Fruit fly (Drosophila melanogaster) whole organism, adult: ENCODE data around the gene CG31141.

Experiments used
- CG11617 ChIP-seq: fragments of 200-800 bp; sonication (Bioruptor generic); optimal IDR thresholded peaks from 2 replicates; lab custom pipeline; 2017; ENCODE audit warnings: mild to moderate bottlenecking, missing biosample characterization, missing genetic modification reagents, missing genetic modification characterization
- CG12768 ChIP-seq: fragments of 200-800 bp; sonication (Bioruptor generic); optimal IDR thresholded peaks from 2 replicates; lab custom pipeline; 2017; ENCODE audit warnings: missing biosample characterization, missing genetic modification characterization, mild to moderate bottlenecking, moderate library complexity, missing genetic modification reagents
- CG14711 ChIP-seq: fragments of 200-800 bp; sonication (Bioruptor generic); optimal IDR thresholded peaks from 2 replicates; lab custom pipeline; 2018; ENCODE audit warnings: missing biosample characterization, mild to moderate bottlenecking, missing genetic modification characterization, moderate library complexity
- CG1620 ChIP-seq: fragments of 200-800 bp; sonication (Bioruptor generic); optimal IDR thresholded peaks from 2 replicates; lab custom pipeline; 2016; ENCODE audit warnings: missing biosample characterization, missing genetic modification characterization
- CG33017 ChIP-seq: fragments of 200-800 bp; sonication (Bioruptor generic); optimal IDR thresholded peaks from 2 replicates; lab custom pipeline; 2018; ENCODE audit warnings: missing biosample characterization, mild to moderate bottlenecking, missing genetic modification characterization, moderate library complexity
- CG5204 ChIP-seq: fragments of 200-800 bp; sonication (Bioruptor generic); optimal IDR thresholded peaks from 2 replicates; lab custom pipeline; 2016; ENCODE audit warnings: missing biosample characterization, missing genetic modification characterization
- CG7045 ChIP-seq: fragments of 200-800 bp; sonication (Bioruptor generic); optimal IDR thresholded peaks from 2 replicates; lab custom pipeline; 2017; ENCODE audit warnings: missing biosample characterization, mild to moderate bottlenecking, missing genetic modification characterization
- CG7101 ChIP-seq: fragments of 200-800 bp; sonication (Bioruptor generic); optimal IDR thresholded peaks from 2 replicates; lab custom pipeline; 2018; ENCODE audit warnings: missing biosample characterization, mild to moderate bottlenecking, missing genetic modification characterization, moderate library complexity
- Clk ChIP-seq: fragments of 200-800 bp; sonication (Bioruptor generic); optimal IDR thresholded peaks from 2 replicates; lab custom pipeline; 2017; ENCODE audit warnings: missing biosample characterization, missing genetic modification characterization
- Crg-1 ChIP-seq: fragments of 200-800 bp; sonication (Bioruptor generic); optimal IDR thresholded peaks from 2 replicates; lab custom pipeline; 2016; ENCODE audit warnings: missing biosample characterization, missing genetic modification characterization
- Hr96 ChIP-seq: fragments of 200-800 bp; sonication (Bioruptor generic); optimal IDR thresholded peaks from 2 replicates; lab custom pipeline; 2016; ENCODE audit warnings: missing biosample characterization, missing genetic modification characterization
- Mnt ChIP-seq: fragments of 200-800 bp; sonication (Bioruptor generic); optimal IDR thresholded peaks from 2 replicates; lab custom pipeline; 2016; ENCODE audit warnings: missing biosample characterization, mild to moderate bottlenecking, missing genetic modification characterization
- bab1 ChIP-seq: fragments of 200-800 bp; sonication (Bioruptor generic); optimal IDR thresholded peaks from 3 replicates; lab custom pipeline; 2019; ENCODE audit warnings: missing biosample characterization, mild to moderate bottlenecking, missing genetic modification characterization, moderate library complexity
- cic ChIP-seq: fragments of 200-800 bp; sonication (Bioruptor generic); optimal IDR thresholded peaks from 2 replicates; lab custom pipeline; 2017; ENCODE audit warnings: missing biosample characterization, mild to moderate bottlenecking, missing genetic modification characterization, moderate library complexity
- cnc ChIP-seq, 2 experiments: fragments of >200 bp; optimal IDR thresholded peaks; 2 replicates each; lab custom pipeline; 2017
- kay ChIP-seq: fragments of 200-800 bp; sonication (Bioruptor generic); peaks from one replicate; lab custom pipeline; 2016; ENCODE audit warnings: missing biosample characterization, missing genetic modification characterization, borderline replicate concordance
- ovo ChIP-seq: fragments of 200-800 bp; sonication (Bioruptor generic); optimal IDR thresholded peaks from 2 replicates; lab custom pipeline; 2016; ENCODE audit warnings: missing biosample characterization, missing genetic modification characterization
- pad ChIP-seq: fragments of 200-800 bp; sonication (Bioruptor generic); optimal IDR thresholded peaks from 3 replicates; lab custom pipeline; 2017; ENCODE audit warnings: missing biosample characterization, missing genetic modification characterization, mild to moderate bottlenecking, moderate library complexity, missing genetic modification reagents
- tj ChIP-seq: fragments of 200-800 bp; sonication (Bioruptor generic); optimal IDR thresholded peaks from 3 replicates; lab custom pipeline; 2017; ENCODE audit warnings: missing biosample characterization, mild to moderate bottlenecking, missing genetic modification characterization, moderate library complexity
- toe ChIP-seq: fragments of 200-800 bp; sonication (Bioruptor generic); optimal IDR thresholded peaks from 2 replicates; lab custom pipeline; 2016; ENCODE audit warnings: missing biosample characterization, missing genetic modification characterization

Gene CG31141

DNA sequence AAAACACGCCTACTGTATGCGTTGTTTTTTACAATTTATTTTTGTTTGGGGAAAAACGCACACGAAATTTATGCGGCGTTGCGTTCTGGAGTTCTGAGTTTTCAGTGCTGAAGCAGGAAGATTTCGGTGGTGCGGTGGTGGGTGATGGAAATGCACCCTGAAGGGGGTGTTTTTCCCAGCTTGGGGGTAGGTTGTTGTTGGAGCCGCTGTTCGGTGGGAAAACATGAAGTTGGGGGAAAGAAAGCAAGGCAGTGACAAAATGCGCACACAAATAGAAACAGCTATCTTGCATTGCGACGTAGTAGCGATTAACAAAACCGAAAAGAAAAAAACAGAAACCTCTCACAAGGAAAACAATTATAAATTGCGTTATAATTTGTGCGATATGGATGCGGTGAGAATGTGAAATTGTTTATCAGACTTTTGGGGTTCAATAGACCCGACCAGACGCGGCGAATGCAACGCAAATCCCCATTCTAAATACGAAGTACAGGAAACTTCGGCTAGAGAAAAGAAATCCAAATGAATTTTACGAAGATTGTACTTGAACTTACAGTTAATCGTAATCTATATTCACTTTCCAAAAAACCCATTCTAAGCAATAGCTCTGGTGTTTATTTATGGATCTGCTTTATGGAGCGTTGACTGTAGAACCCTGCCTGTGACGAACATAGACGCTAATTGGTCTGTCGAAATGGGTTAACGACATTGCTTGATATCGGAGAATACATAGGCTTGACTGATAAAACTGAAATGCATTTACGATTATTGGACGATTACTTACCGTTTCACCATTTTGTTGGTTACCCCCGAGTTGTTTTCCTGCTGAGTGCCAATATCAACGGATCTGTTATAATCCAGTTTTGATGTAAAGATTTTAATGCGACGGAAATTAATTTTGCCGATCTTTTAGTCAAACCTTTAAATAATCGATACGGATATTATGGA is 34.6 kb upstream of the CG31141 start:
- TF ChIP-seq CG7101 (tag; lab: Kevin White, UChicago) = peak; percentile 57
- TF ChIP-seq CG7045 (GFP tag; lab: Kevin White, UChicago) = peak; percentile 22
- no peak for TF ChIP-seq Clk (GFP tag; lab: Kevin White, UChicago)
- no peak for TF ChIP-seq cnc (optimal IDR thresholded peaks at IDR 0.05; lab: Kevin White, UChicago)
- TF ChIP-seq Crg-1 (GFP tag; lab: Kevin White, UChicago) = no peak
- no peak for TF ChIP-seq CG1620
- TF ChIP-seq kay = peak; percentile 10
- peak; percentile 0 for TF ChIP-seq Mnt (GFP tag; lab: Kevin White, UChicago)
- peak; percentile 64 for TF ChIP-seq bab1 (GFP tag; lab: Kevin White, UChicago)
- TF ChIP-seq Hr96 (GFP tag; lab: Kevin White, UChicago) = no peak
- TF ChIP-seq pad (GFP tag; lab: Kevin White, UChicago) = peak; percentile 20
- no peak for TF ChIP-seq cic (GFP tag; lab: Kevin White, UChicago)
- peak; percentile 47 for TF ChIP-seq CG33017 (tag; lab: Kevin White, UChicago)
- TF ChIP-seq CG11617 = no peak
- TF ChIP-seq CG12768 (GFP tag; lab: Kevin White, UChicago) = no peak
- TF ChIP-seq toe (GFP tag; lab: Kevin White, UChicago) = no peak
- TF ChIP-seq CG5204 (GFP tag; lab: Kevin White, UChicago) = no peak
- no peak for TF ChIP-seq ovo (GFP tag; lab: Kevin White, UChicago)
- peak; percentile 45 for TF ChIP-seq CG14711 (tag; lab: Kevin White, UChicago)
- TF ChIP-seq tj (GFP tag; lab: Kevin White, UChicago) = no peak

DNA sequence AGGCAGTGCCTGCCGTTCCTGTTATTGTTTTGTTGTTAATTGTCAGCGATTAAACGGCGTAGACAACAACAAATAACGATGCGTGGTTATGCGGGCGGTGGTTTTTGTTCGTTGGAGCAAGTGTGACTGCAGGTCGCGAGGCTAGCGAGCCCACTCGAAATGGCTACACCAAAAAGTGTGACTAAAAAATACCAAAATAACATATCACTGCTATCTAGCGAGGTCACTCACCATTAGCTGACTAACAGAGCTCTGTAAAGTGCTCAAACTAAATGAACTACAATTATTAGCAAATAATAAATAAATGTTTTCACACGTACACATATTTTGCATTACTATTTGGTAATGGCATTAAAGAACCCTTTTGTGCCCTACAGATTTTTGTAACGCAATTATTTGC is 33.2 kb upstream of the CG31141 start, which contains the start of gene Pli:
Gene Pli, minus strand, starts transcription at position 131 of the 400 bp plus-strand sequence.
- TF ChIP-seq CG7045 (GFP tag; lab: Kevin White, UChicago) (no peak), Crg-1 (GFP tag; lab: Kevin White, UChicago) (no peak), ovo (GFP tag; lab: Kevin White, UChicago) (no peak), CG7101 (tag; lab: Kevin White, UChicago) (peak; percentile 57), bab1 (GFP tag; lab: Kevin White, UChicago) (peak; percentile 55), Hr96 (GFP tag; lab: Kevin White, UChicago) (no peak), CG14711 (tag; lab: Kevin White, UChicago) (peak; percentile 20), cnc (optimal IDR thresholded peaks at IDR 0.05; lab: Kevin White, UChicago) (no peak), cic (GFP tag; lab: Kevin White, UChicago) (no peak), CG11617 (peak; percentile 5), CG12768 (GFP tag; lab: Kevin White, UChicago) (no peak), Mnt (GFP tag; lab: Kevin White, UChicago) (peak; percentile 35), tj (GFP tag; lab: Kevin White, UChicago) (peak; percentile 50), Clk (GFP tag; lab: Kevin White, UChicago) (no peak), pad (GFP tag; lab: Kevin White, UChicago) (peak; percentile 4), CG5204 (GFP tag; lab: Kevin White, UChicago) (no peak), CG1620 (peak; percentile 8), CG33017 (tag; lab: Kevin White, UChicago) (no peak), kay (no peak), toe (GFP tag; lab: Kevin White, UChicago) (no peak)

DNA sequence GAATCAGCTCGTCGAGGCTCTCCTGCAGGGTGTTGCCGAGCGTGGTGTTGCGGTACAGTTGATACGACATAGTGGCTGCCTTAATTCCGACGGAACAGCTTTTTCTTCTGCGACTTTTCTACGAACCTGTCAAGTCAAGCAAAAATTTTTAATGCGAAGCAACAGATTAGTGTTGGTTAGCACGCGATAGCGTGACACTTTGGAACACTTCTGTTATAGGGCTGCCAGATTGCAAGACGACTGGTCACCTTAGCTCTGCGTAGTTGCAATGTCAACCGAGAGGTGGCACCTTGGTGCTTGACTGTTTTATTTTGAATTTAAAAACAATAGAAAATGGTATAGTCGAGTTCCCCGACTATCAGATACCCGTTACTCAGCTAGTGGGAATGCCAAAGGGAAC is 32.2 kb upstream of the CG31141 start, which contains the start of gene TfIIA-S:
Gene TfIIA-S, minus strand, starts transcription at position 175 of the 400 bp plus-strand sequence.
- TF ChIP-seq toe (GFP tag; lab: Kevin White, UChicago) (peak; percentile 76), ovo (GFP tag; lab: Kevin White, UChicago) (peak; percentile 82), pad (GFP tag; lab: Kevin White, UChicago) (peak; percentile 86), Hr96 (GFP tag; lab: Kevin White, UChicago) (peak; percentile 78), cnc (optimal IDR thresholded peaks at IDR 0.05; lab: Kevin White, UChicago) (no peak), CG11617 (peak; percentile 2), CG14711 (tag; lab: Kevin White, UChicago) (peak; percentile 59), Mnt (GFP tag; lab: Kevin White, UChicago) (peak; percentile 80), Clk (GFP tag; lab: Kevin White, UChicago) (peak; percentile 75), CG12768 (GFP tag; lab: Kevin White, UChicago) (peak; percentile 83), CG1620 (peak; percentile 96), tj (GFP tag; lab: Kevin White, UChicago) (peak; percentile 61), cic (GFP tag; lab: Kevin White, UChicago) (peak; percentile 32), CG5204 (GFP tag; lab: Kevin White, UChicago) (peak; percentile 64), CG7101 (tag; lab: Kevin White, UChicago) (peak; percentile 86), CG33017 (tag; lab: Kevin White, UChicago) (peak; percentile 53), kay (no peak), Crg-1 (GFP tag; lab: Kevin White, UChicago) (peak; percentile 95), bab1 (GFP tag; lab: Kevin White, UChicago) (peak; percentile 84), CG7045 (GFP tag; lab: Kevin White, UChicago) (peak; percentile 67)

DNA sequence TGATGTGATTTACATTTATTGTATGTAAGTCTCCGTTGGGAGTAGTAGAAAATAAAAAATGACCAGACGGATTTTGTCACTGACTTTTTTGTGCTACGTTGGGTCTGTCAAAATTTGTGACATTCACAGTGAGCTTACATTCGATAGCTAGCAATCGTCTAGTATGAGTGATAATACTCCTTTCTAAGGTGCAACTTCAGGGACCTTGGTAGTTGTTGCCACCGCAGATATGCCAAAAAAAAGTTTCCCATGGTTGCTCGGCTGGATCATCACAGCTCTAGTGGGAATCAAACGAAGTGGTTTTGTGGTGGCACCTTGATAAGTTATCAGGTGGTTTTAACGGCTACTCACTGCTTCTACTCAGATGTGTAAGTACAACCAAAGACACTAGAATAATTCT is 29.6 kb upstream of the CG31141 start, which contains the start of gene tbrd-1:
Gene tbrd-1, minus strand, starts transcription at position 101 of the 400 bp plus-strand sequence.
- TF ChIP-seq CG1620 = no peak

DNA sequence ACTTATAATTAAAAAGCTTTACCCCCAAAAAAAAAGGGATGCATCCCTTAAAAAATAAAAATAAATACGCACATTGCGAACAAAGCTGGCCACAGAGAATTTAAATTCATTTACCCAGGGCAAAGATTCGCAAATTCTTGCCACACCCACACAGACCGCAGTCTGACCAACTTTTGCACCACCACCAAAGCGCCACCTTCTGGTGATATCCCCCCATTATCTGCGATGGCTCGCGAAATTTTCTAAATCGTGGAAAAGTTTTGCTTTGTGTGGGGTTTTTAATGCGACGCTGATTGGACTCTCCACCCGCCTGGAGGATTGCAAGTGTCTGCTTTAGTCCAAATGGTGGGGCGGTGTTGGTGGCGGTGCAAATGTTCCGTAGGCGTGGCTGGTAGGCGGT is 23.0 kb upstream of the CG31141 start:
- TF ChIP-seq toe (GFP tag; lab: Kevin White, UChicago) (no peak), CG7045 (GFP tag; lab: Kevin White, UChicago) (no peak), CG7101 (tag; lab: Kevin White, UChicago) (no peak), CG12768 (GFP tag; lab: Kevin White, UChicago) (no peak), CG14711 (tag; lab: Kevin White, UChicago) (no peak), cic (GFP tag; lab: Kevin White, UChicago) (no peak), CG1620 (no peak), Mnt (GFP tag; lab: Kevin White, UChicago) (no peak), cnc (optimal IDR thresholded peaks at IDR 0.05; lab: Kevin White, UChicago) (no peak), kay (no peak), CG33017 (tag; lab: Kevin White, UChicago) (no peak), CG5204 (GFP tag; lab: Kevin White, UChicago) (no peak), bab1 (GFP tag; lab: Kevin White, UChicago) (no peak), pad (GFP tag; lab: Kevin White, UChicago) (no peak), Crg-1 (GFP tag; lab: Kevin White, UChicago) (no peak), Clk (GFP tag; lab: Kevin White, UChicago) (no peak), ovo (GFP tag; lab: Kevin White, UChicago) (no peak), Hr96 (GFP tag; lab: Kevin White, UChicago) (no peak)
